Fruit fly (Drosophila melanogaster) whole organism, embryonic: Measurements from ENCODE around the gene CBP.
A peak's percentile ranks its signal among the peaks of the same experiment; 100 is the strongest.

Experiments used
- Bgb ChIP-seq: fragments of 200-800 bp; sonication (Bioruptor generic); IDR thresholded peaks from 2 replicates; pipeline ENCODE4 v1.3.6; 2022; ENCODE audit warnings: missing biosample characterization, missing genetic modification characterization; ENCODE audit not compliant: partially characterized antibody
- BtbVII ChIP-seq: fragments of 200-800 bp; sonication (Bioruptor generic); optimal IDR thresholded peaks from 3 replicates; lab custom pipeline; 2017; ENCODE audit warnings: missing biosample characterization, mild to moderate bottlenecking, missing genetic modification characterization
- CG10209 ChIP-seq: fragments of 200-800 bp; sonication (Bioruptor generic); optimal IDR thresholded peaks from 3 replicates; lab custom pipeline; 2017; ENCODE audit warnings: missing biosample characterization, mild to moderate bottlenecking, missing genetic modification characterization, missing genetic modification reagents
- CG11723 ChIP-seq: fragments of 200-800 bp; sonication (Bioruptor generic); optimal IDR thresholded peaks from 2 replicates; lab custom pipeline; 2017; ENCODE audit warnings: missing biosample characterization, mild to moderate bottlenecking, missing genetic modification characterization
- CG12299 ChIP-seq: fragments of 200-800 bp; sonication (Bioruptor generic); optimal IDR thresholded peaks from 2 replicates; lab custom pipeline; 2018; ENCODE audit warnings: missing biosample characterization, mild to moderate bottlenecking, missing genetic modification characterization
- CG12942 ChIP-seq: fragments of 200-800 bp; sonication (Bioruptor generic); optimal IDR thresholded peaks from 3 replicates; lab custom pipeline; 2016; ENCODE audit warnings: missing biosample characterization, missing genetic modification characterization
- CG14014 ChIP-seq: fragments of 200-800 bp; sonication (Bioruptor generic); IDR thresholded peaks from 2 replicates; pipeline ENCODE4 v1.3.6; 2022; ENCODE audit warnings: missing biosample characterization, missing genetic modification characterization
- CG17612 ChIP-seq: fragments of 200-800 bp; sonication (Bioruptor generic); IDR thresholded peaks from 2 replicates; pipeline ENCODE4 v1.3.6; 2022; ENCODE audit warnings: missing biosample characterization, missing genetic modification characterization
- CG2875 ChIP-seq: fragments of 200-800 bp; sonication (Bioruptor generic); optimal IDR thresholded peaks from 2 replicates; lab custom pipeline; 2017; ENCODE audit warnings: missing biosample characterization, mild to moderate bottlenecking, missing genetic modification characterization, missing genetic modification reagents
- CG32767 ChIP-seq: fragments of 200-800 bp; sonication (Bioruptor generic); IDR thresholded peaks from 2 replicates; pipeline ENCODE4 v1.3.6; 2022; ENCODE audit warnings: missing biosample characterization, missing genetic modification characterization
- CG32772 ChIP-seq: fragments of 200-800 bp; sonication (Bioruptor generic); IDR thresholded peaks from 2 replicates; pipeline ENCODE4 v1.3.6; 2022; ENCODE audit warnings: missing biosample characterization, missing genetic modification characterization
- CG34422 ChIP-seq: fragments of 200-800 bp; sonication (Bioruptor generic); IDR thresholded peaks from 3 replicates; pipeline ENCODE4 v1.3.6; 2022; ENCODE audit warnings: missing biosample characterization, missing genetic modification characterization
- CG4820 ChIP-seq: fragments of 200-800 bp; sonication (Bioruptor generic); optimal IDR thresholded peaks from 3 replicates; lab custom pipeline; 2016; ENCODE audit warnings: missing biosample characterization, missing genetic modification characterization
- CG5245 ChIP-seq: fragments of 200-800 bp; sonication (Bioruptor generic); optimal IDR thresholded peaks from 3 replicates; lab custom pipeline; 2016; ENCODE audit warnings: missing biosample characterization, missing genetic modification characterization
- CG7839 ChIP-seq: fragments of 200-800 bp; sonication (Bioruptor generic); optimal IDR thresholded peaks from 3 replicates; lab custom pipeline; 2018; ENCODE audit warnings: missing biosample characterization, mild to moderate bottlenecking, missing genetic modification characterization, moderate library complexity
- CG7928 ChIP-seq: fragments of 200-800 bp; sonication (Bioruptor generic); optimal IDR thresholded peaks from 2 replicates; lab custom pipeline; 2017; ENCODE audit warnings: missing biosample characterization, mild to moderate bottlenecking, missing genetic modification characterization
- CG8290 ChIP-seq, 3 experiments: fragments of 200-800 bp; sonication (Bioruptor generic); optimal IDR thresholded peaks; 2 replicates each; lab custom pipeline; 2016 to 2019; ENCODE audit warnings: missing biosample characterization in 3 of 3, missing genetic modification characterization in 3 of 3, mild to moderate bottlenecking in 2 of 3, moderate library complexity in 1 of 3
- CG8388 ChIP-seq: fragments of 200-800 bp; sonication (Bioruptor generic); optimal IDR thresholded peaks from 2 replicates; lab custom pipeline; 2019; ENCODE audit warnings: missing biosample characterization, mild to moderate bottlenecking, missing genetic modification characterization, moderate library complexity
- CG8478 ChIP-seq: fragments of >200 bp; optimal IDR thresholded peaks from 2 replicates; lab custom pipeline; 2018
- Dad ChIP-seq: fragments of 200-800 bp; sonication (Bioruptor generic); optimal IDR thresholded peaks from 3 replicates; lab custom pipeline; 2016; ENCODE audit warnings: missing biosample characterization, missing genetic modification characterization
- Dip3 ChIP-seq: fragments of 200-800 bp; sonication (Bioruptor generic); optimal IDR thresholded peaks from 3 replicates; lab custom pipeline; 2016; ENCODE audit warnings: missing biosample characterization, missing genetic modification characterization
- Dref ChIP-seq: fragments of 200-800 bp; sonication (Bioruptor generic); IDR thresholded peaks from 2 replicates; pipeline ENCODE4 v1.3.6; 2022; ENCODE audit warnings: missing biosample characterization, missing genetic modification characterization
- Elba2 ChIP-seq: fragments of 200-800 bp; sonication (Bioruptor generic); optimal IDR thresholded peaks from 3 replicates; lab custom pipeline; 2016; ENCODE audit warnings: missing biosample characterization, missing genetic modification characterization
- Ets65A ChIP-seq: fragments of 200-800 bp; sonication (Bioruptor generic); peaks from one replicate; lab custom pipeline; 2016; ENCODE audit warnings: missing biosample characterization, missing genetic modification characterization
- Gsc ChIP-seq: fragments of 200-800 bp; sonication (Bioruptor generic); IDR thresholded peaks from 2 replicates; pipeline ENCODE4 v1.3.6; 2022; ENCODE audit warnings: missing biosample characterization, missing genetic modification characterization
- HHEX ChIP-seq: fragments of 200-800 bp; sonication (Bioruptor generic); optimal IDR thresholded peaks from 3 replicates; lab custom pipeline; 2017; ENCODE audit warnings: missing biosample characterization, mild to moderate bottlenecking, missing genetic modification characterization, missing genetic modification reagents
- Hr39 ChIP-seq: fragments of >200 bp; optimal IDR thresholded peaks from 2 replicates; lab custom pipeline; 2017
- MESR4 ChIP-seq: fragments of 200-800 bp; sonication (Bioruptor generic); optimal IDR thresholded peaks from 2 replicates; lab custom pipeline; 2018; ENCODE audit warnings: missing biosample characterization, mild to moderate bottlenecking, missing genetic modification characterization, moderate library complexity
- Max ChIP-seq: fragments of 200-800 bp; sonication (Bioruptor generic); optimal IDR thresholded peaks from 2 replicates; lab custom pipeline; 2016; ENCODE audit warnings: missing biosample characterization, mild to moderate bottlenecking, missing genetic modification characterization
- Oli ChIP-seq: fragments of 200-800 bp; sonication (Bioruptor generic); optimal IDR thresholded peaks from 2 replicates; lab custom pipeline; 2018; ENCODE audit warnings: missing biosample characterization, mild to moderate bottlenecking, missing genetic modification characterization, moderate library complexity
- Sox102F ChIP-seq: fragments of 200-800 bp; sonication (Bioruptor generic); optimal IDR thresholded peaks from 2 replicates; lab custom pipeline; 2018; ENCODE audit warnings: missing biosample characterization, mild to moderate bottlenecking, missing genetic modification characterization, moderate library complexity
- Trl ChIP-seq, 3 experiments: fragments of >200 bp in 2 of 3; fragments of 200-800 bp in 1 of 3; sonication (Bioruptor generic) in 1 of 3; optimal IDR thresholded peaks; 2 replicates in 1 of 3; 3 replicates in 2 of 3; lab custom pipeline; 2016 to 2017; ENCODE audit warnings: missing biosample characterization in 1 of 3, missing genetic modification characterization in 1 of 3
- crp ChIP-seq, 2 experiments: fragments of 200-800 bp; sonication (Bioruptor generic); optimal IDR thresholded peaks; 2 replicates in 1 of 2; 3 replicates in 1 of 2; lab custom pipeline; 2017; ENCODE audit warnings: missing biosample characterization in 2 of 2, missing genetic modification characterization in 2 of 2, mild to moderate bottlenecking in 1 of 2, moderate library complexity in 1 of 2
- dysf ChIP-seq: fragments of 200-800 bp; sonication (Bioruptor generic); IDR thresholded peaks from 3 replicates; pipeline ENCODE4 v1.3.6; 2022; ENCODE audit warnings: missing biosample characterization, missing genetic modification characterization
- eve ChIP-seq, 2 experiments: fragments of >200 bp; optimal IDR thresholded peaks; 2 replicates each; lab custom pipeline; 2017; ENCODE audit warnings: missing biosample characterization in 2 of 2, missing genetic modification characterization in 2 of 2
- grn ChIP-seq: fragments of 200-800 bp; sonication (Bioruptor generic); optimal IDR thresholded peaks from 3 replicates; lab custom pipeline; 2017; ENCODE audit warnings: missing biosample characterization, missing genetic modification characterization
- h ChIP-seq: fragments of >200 bp; optimal IDR thresholded peaks from 2 replicates; lab custom pipeline; 2017
- insv ChIP-seq, 2 experiments: fragments of 200-800 bp; sonication (Bioruptor generic); optimal IDR thresholded peaks; 3 replicates each; lab custom pipeline; 2016 to 2018; ENCODE audit warnings: missing biosample characterization in 2 of 2, missing genetic modification characterization in 2 of 2
- kah ChIP-seq: fragments of 200-800 bp; sonication (Bioruptor generic); optimal IDR thresholded peaks from 2 replicates; lab custom pipeline; 2018; ENCODE audit warnings: missing biosample characterization, mild to moderate bottlenecking, missing genetic modification characterization
- ken ChIP-seq: fragments of 200-800 bp; sonication (Bioruptor generic); IDR thresholded peaks from 3 replicates; pipeline ENCODE4 v1.3.6; 2022; ENCODE audit warnings: missing biosample characterization, missing genetic modification characterization
- lilli ChIP-seq: fragments of 200-800 bp; sonication (Bioruptor generic); optimal IDR thresholded peaks from 3 replicates; lab custom pipeline; 2016; ENCODE audit warnings: missing biosample characterization, missing genetic modification characterization
- nerfin-2 ChIP-seq: fragments of 200-800 bp; sonication (Bioruptor generic); IDR thresholded peaks from 2 replicates; pipeline ENCODE4 v1.3.6; 2022; ENCODE audit warnings: missing biosample characterization, missing genetic modification characterization; ENCODE audit not compliant: partially characterized antibody
- pnt ChIP-seq: fragments of 200-800 bp; sonication (Bioruptor generic); optimal IDR thresholded peaks from 3 replicates; lab custom pipeline; 2016; ENCODE audit warnings: missing biosample characterization, missing genetic modification characterization
- prd ChIP-seq, 3 experiments: fragments of >200 bp in 2 of 3; fragments of 200-800 bp in 1 of 3; sonication (Bioruptor generic) in 1 of 3; optimal IDR thresholded peaks in 2 of 3; IDR thresholded peaks in 1 of 3; 2 replicates in 2 of 3; 3 replicates in 1 of 3; pipeline versions ENCODE4 v1.3.6 to Lab custom; 2017 to 2022; ENCODE audit warnings: missing biosample characterization in 1 of 3, missing genetic modification characterization in 1 of 3
- sr ChIP-seq: fragments of 200-800 bp; sonication (Bioruptor generic); IDR thresholded peaks from 3 replicates; pipeline ENCODE4 v1.3.6; 2022; ENCODE audit warnings: missing biosample characterization, missing genetic modification characterization
- tio ChIP-seq: fragments of 200-800 bp; sonication (Bioruptor generic); optimal IDR thresholded peaks from 2 replicates; lab custom pipeline; 2017; ENCODE audit warnings: missing biosample characterization, missing genetic modification characterization, inconsistent platforms
- usp ChIP-seq: fragments of >200 bp; optimal IDR thresholded peaks from 2 replicates; lab custom pipeline; 2017; ENCODE audit warnings: missing biosample characterization, missing genetic modification characterization
- zen ChIP-seq: fragments of 200-800 bp; sonication (Bioruptor generic); optimal IDR thresholded peaks from 3 replicates; lab custom pipeline; 2018; ENCODE audit warnings: missing biosample characterization, mild to moderate bottlenecking, missing genetic modification characterization, moderate library complexity
- zfh1 ChIP-seq: fragments of 200-800 bp; sonication (Bioruptor generic); IDR thresholded peaks from 3 replicates; pipeline ENCODE4 v1.3.6; 2022; ENCODE audit warnings: missing biosample characterization, missing genetic modification characterization

The CBP gene

dm6 chrX:7293874-7294559 is 43.1 kb upstream of the CBP start (continued):
- TF ChIP-seq Dad (GFP tag; lab: Kevin White, UChicago): no peak
- TF ChIP-seq MESR4 (GFP tag; lab: Kevin White, UChicago): peak; percentile 26
- TF ChIP-seq zen (tag; lab: Kevin White, UChicago): peak; percentile 93
- peak; percentile 86 for TF ChIP-seq BtbVII (GFP tag; lab: Kevin White, UChicago)
- peak; percentile 61 for TF ChIP-seq CG8478
- peak; percentile 89 for TF ChIP-seq CG10209
- TF ChIP-seq Dref (GFP tag; lab: Robert Waterston, UW): no peak
- TF ChIP-seq h (lab: Kevin White, UChicago): no peak
- TF ChIP-seq HHEX (GFP tag; lab: Kevin White, UChicago): peak; percentile 82
- TF ChIP-seq prd (optimal IDR thresholded peaks at IDR 0.05; lab: Kevin White, UChicago): no peak
- TF ChIP-seq prd (GFP tag; IDR thresholded peaks at IDR 0.05; lab: Robert Waterston, UW): peak; percentile 85
- peak; percentile 17 for TF ChIP-seq lilli (GFP tag; lab: Kevin White, UChicago)
- peak; percentile 75; the same call in 2 of the 3 replicates for TF ChIP-seq ken (GFP tag; lab: Robert Waterston, UW)
- TF ChIP-seq Oli: peak; percentile 95
- TF ChIP-seq insv (GFP tag; optimal IDR thresholded peaks at IDR 0.05; lab: Kevin White, UChicago): peak in 1 of 2 experiments; percentile 47
- TF ChIP-seq CG8388: peak; percentile 95
- peak; percentile 45 for TF ChIP-seq Gsc (GFP tag; lab: Robert Waterston, UW)
- no peak for TF ChIP-seq Bgb (GFP tag; lab: Robert Waterston, UW)
- no peak for TF ChIP-seq Dip3 (GFP tag; lab: Kevin White, UChicago)
- peak; percentile 89 for TF ChIP-seq CG2875 (GFP tag; lab: Kevin White, UChicago)
- no peak for TF ChIP-seq Trl (optimal IDR thresholded peaks at IDR 0.05; lab: Kevin White, UChicago)
- TF ChIP-seq Trl (GFP tag; optimal IDR thresholded peaks at IDR 0.05; lab: Kevin White, UChicago): no peak
- TF ChIP-seq CG7928 (GFP tag; lab: Kevin White, UChicago): peak; percentile 27
- peak; percentile 83 for TF ChIP-seq CG11723 (GFP tag; lab: Kevin White, UChicago)
- peak; percentile 65 for TF ChIP-seq CG5245 (GFP tag; lab: Kevin White, UChicago)
- no peak for TF ChIP-seq Hr39
- TF ChIP-seq eve (GFP tag; optimal IDR thresholded peaks at IDR 0.05; lab: Kevin White, UChicago): peak in 1 of 2 experiments; percentile 96
- TF ChIP-seq CG7839 (tag; lab: Kevin White, UChicago): peak; percentile 93
- peak; percentile 49 for TF ChIP-seq CG12942 (GFP tag; lab: Kevin White, UChicago)
- no peak; the same call in 2 of the 3 replicates for TF ChIP-seq sr (GFP tag; lab: Robert Waterston, UW)
- peak; percentile 17 for TF ChIP-seq pnt (GFP tag; lab: Kevin White, UChicago)
- TF ChIP-seq crp (GFP tag; optimal IDR thresholded peaks at IDR 0.05; lab: Kevin White, UChicago): peak in 1 of 2 experiments; percentile 28
- peak; percentile 82 for TF ChIP-seq CG4820 (GFP tag; lab: Kevin White, UChicago)
- peak; percentile 89 for TF ChIP-seq zfh1 (GFP tag; lab: Robert Waterston, UW)
- peak; percentile 74 for TF ChIP-seq CG32767 (GFP tag; lab: Robert Waterston, UW)
- TF ChIP-seq CG34422 (GFP tag; lab: Robert Waterston, UW): peak; percentile 82
- TF ChIP-seq tio: peak; percentile 86
- peak; percentile 93 for TF ChIP-seq CG12299 (tag; lab: Kevin White, UChicago)
- peak; percentile 79 for TF ChIP-seq CG8290 (GFP tag; optimal IDR thresholded peaks at IDR 0.05; lab: Kevin White, UChicago)
- TF ChIP-seq CG8290 (tag; optimal IDR thresholded peaks at IDR 0.05; lab: Kevin White, UChicago): peak in 1 of 2 experiments; percentile 80
- TF ChIP-seq dysf: peak; percentile 86
- peak; percentile 78 for TF ChIP-seq CG14014 (GFP tag; lab: Robert Waterston, UW)
- TF ChIP-seq Ets65A (GFP tag; lab: Kevin White, UChicago): peak; percentile 82
- peak; percentile 2 for TF ChIP-seq Elba2 (GFP tag; lab: Kevin White, UChicago)
- peak; percentile 62 for TF ChIP-seq CG32772
- peak; percentile 90 for TF ChIP-seq kah (GFP tag; lab: Kevin White, UChicago)
- TF ChIP-seq Sox102F (GFP tag; lab: Kevin White, UChicago): peak; percentile 95
- TF ChIP-seq usp (GFP tag; lab: Kevin White, UChicago): no peak
- TF ChIP-seq grn (GFP tag; lab: Kevin White, UChicago): peak; percentile 27
- no peak for TF ChIP-seq CG17612 (GFP tag; lab: Robert Waterston, UW)
- no peak for TF ChIP-seq nerfin-2 (GFP tag; lab: Robert Waterston, UW)
- TF ChIP-seq Max: peak; percentile 82
